Fruit fly (Drosophila melanogaster): ENCODE results near the gene CG5892.

Gene CG5892

DNA sequence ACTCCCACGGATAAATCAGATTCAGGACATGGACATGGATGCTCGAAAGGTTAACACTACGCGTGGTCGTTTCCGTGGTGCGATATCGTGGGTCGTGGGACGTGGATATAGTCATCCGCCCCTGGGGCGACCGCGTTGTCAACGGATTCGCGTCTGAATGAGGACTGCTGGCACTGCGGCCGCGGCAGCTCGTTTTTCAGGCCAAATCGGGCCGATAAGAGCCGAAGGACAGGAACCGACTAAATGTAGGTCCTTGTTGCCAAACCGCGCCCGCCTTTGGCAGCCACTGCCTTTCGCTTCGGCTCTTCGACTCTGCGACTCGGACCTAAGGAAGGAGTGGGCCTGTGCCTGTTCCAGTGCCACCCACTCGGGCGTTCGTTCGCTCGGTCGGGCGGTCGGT, 51.4 kb downstream of the CG5892 start, which contains the start of gene SIFaR:
Gene SIFaR (minus strand): TSS at position 166 of the 400 bp plus-strand sequence.
- no peak for TF ChIP-seq fru (GFP tag; optimal IDR thresholded peaks at IDR 0.05)
- TF ChIP-seq Hr78 (GFP tag; optimal IDR thresholded peaks at IDR 0.05), result no peak
- no peak for TF ChIP-seq Vsx2 (GFP tag; optimal IDR thresholded peaks at IDR 0.05; ENCODE audit: partially characterized antibody)
- TF ChIP-seq CG9705 (GFP tag; optimal IDR thresholded peaks at IDR 0.05), result no peak
- no peak for TF ChIP-seq tai (GFP tag; optimal IDR thresholded peaks at IDR 0.05)
- no peak for TF ChIP-seq h (GFP tag; optimal IDR thresholded peaks at IDR 0.05)
- TF ChIP-seq sv (GFP tag; optimal IDR thresholded peaks at IDR 0.05), result no peak

DNA sequence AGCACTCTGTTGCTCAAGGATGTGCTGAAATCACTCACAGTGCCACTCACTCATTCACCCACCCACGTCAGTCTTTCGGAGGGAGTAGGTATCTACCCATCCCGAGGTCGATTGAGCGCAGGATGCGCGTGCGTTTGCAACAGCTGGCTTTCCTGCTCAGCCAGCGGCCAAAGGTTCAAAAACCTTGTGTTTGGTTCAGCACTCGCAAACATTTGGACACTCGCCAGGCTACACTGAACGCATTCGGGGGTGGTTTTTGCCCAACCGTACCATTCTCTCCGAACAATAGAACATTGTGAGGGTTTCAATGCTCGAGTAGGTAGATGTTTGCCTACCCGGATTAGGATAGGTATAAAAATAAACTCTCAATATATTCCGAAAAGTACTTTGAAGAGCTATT, 52.6 kb downstream of the CG5892 start:
- no peak for TF ChIP-seq foxo (GFP tag; optimal IDR thresholded peaks at IDR 0.05)
- TF ChIP-seq Hr83 (GFP tag; optimal IDR thresholded peaks at IDR 0.05; ENCODE audit: poor library complexity, severe bottlenecking), result no peak
- no peak for TF ChIP-seq CG32264 (GFP tag; optimal IDR thresholded peaks at IDR 0.05)
- no peak for TF ChIP-seq dsf (GFP tag; optimal IDR thresholded peaks at IDR 0.05; ENCODE audit: borderline replicate concordance)
- TF ChIP-seq fru (GFP tag; optimal IDR thresholded peaks at IDR 0.05), result no peak
- no peak for TF ChIP-seq h (GFP tag; optimal IDR thresholded peaks at IDR 0.05)
- TF ChIP-seq dl (GFP tag; optimal IDR thresholded peaks at IDR 0.05; ENCODE audit: insufficient read depth in 1 of 2, partially characterized antibody in 2 of 2), result no peak
- no peak for TF ChIP-seq Dfd (GFP tag; optimal IDR thresholded peaks at IDR 0.05)
- TF ChIP-seq Abd-B (GFP tag; optimal IDR thresholded peaks at IDR 0.05), result no peak
- TF ChIP-seq Hr78 (GFP tag; optimal IDR thresholded peaks at IDR 0.05), result no peak
- TF ChIP-seq lola (GFP tag; optimal IDR thresholded peaks at IDR 0.05), result no peak
- TF ChIP-seq HLH106 (tag; optimal IDR thresholded peaks at IDR 0.05), result no peak
- no peak for TF ChIP-seq CrebA (GFP tag; optimal IDR thresholded peaks at IDR 0.05; ENCODE audit: borderline replicate concordance)
- no peak for TF ChIP-seq CG9705 (GFP tag; optimal IDR thresholded peaks at IDR 0.05)
- TF ChIP-seq GATAd (GFP tag; optimal IDR thresholded peaks at IDR 0.05), result no peak
- TF ChIP-seq sage (GFP tag; optimal IDR thresholded peaks at IDR 0.05), result no peak
- no peak for TF ChIP-seq br (GFP tag; optimal IDR thresholded peaks at IDR 0.05)
